Fruit fly (Drosophila melanogaster): ENCODE data around the gene CG14312.
A peak's percentile ranks its signal among the peaks of the same experiment; 100 is the strongest.

Gene CG14312

DNA sequence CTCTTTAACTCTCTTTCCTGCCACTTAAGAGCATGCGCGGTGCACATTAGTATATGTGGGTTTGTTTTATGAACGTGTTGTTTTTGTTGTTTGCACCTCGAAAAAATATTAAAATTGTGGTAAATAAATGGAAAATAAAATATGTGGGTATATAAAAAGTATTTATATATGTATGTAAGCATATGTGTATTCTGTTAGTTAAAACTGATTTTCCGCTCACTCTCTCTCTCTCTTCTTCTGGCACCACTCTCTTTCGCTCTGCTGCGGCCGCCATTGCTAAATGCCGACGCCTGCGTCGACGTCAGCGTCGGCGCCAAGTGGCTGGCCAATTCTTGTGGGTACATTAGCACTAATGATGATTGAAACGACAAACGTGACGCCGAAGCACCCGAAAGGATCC lies 18.1 kb downstream of the CG14312 start (continued):
- peak; percentile 6 for TF ChIP-seq CG18599 (GFP tag; optimal IDR thresholded peaks at IDR 0.05)
- TF ChIP-seq Nf-YB (GFP tag; optimal IDR thresholded peaks at IDR 0.05) = peak; percentile 32
- TF ChIP-seq kah (GFP tag; optimal IDR thresholded peaks at IDR 0.05) = no peak
- TF ChIP-seq CG11085 (GFP tag; IDR thresholded peaks at IDR 0.05) = no peak
- TF ChIP-seq CG6272 (GFP tag; IDR thresholded peaks at IDR 0.05) = no peak
- no peak for TF ChIP-seq CG14667 (GFP tag; IDR thresholded peaks at IDR 0.05)
- no peak for TF ChIP-seq CTCF (GFP tag; optimal IDR thresholded peaks at IDR 0.05)
- TF ChIP-seq cato (GFP tag; optimal IDR thresholded peaks at IDR 0.05; ENCODE audit: borderline replicate concordance) = no peak
- peak; percentile 11 for TF ChIP-seq cg (GFP tag; optimal IDR thresholded peaks at IDR 0.05)
- TF ChIP-seq pnt (GFP tag; optimal IDR thresholded peaks at IDR 0.05) = no peak
- TF ChIP-seq stwl (tag; optimal IDR thresholded peaks at IDR 0.05) = no peak
- no peak for TF ChIP-seq sob (GFP tag; IDR thresholded peaks at IDR 0.05)
- no peak for TF ChIP-seq Oaz (GFP tag; IDR thresholded peaks at IDR 0.05)
- no peak for TF ChIP-seq CG4820 (GFP tag; optimal IDR thresholded peaks at IDR 0.05)
- no peak for TF ChIP-seq chm (GFP tag; IDR thresholded peaks at IDR 0.05)

- no peak for TF ChIP-seq fu2 (GFP tag; optimal IDR thresholded peaks at IDR 0.05)
- no peak for TF ChIP-seq Hr39 (optimal IDR thresholded peaks at IDR 0.05)
- peak; percentile 18 for TF ChIP-seq nerfin-1 (tag; optimal IDR thresholded peaks at IDR 0.05)
- TF ChIP-seq sim (GFP tag; IDR thresholded peaks at IDR 0.05) = no peak
- no peak for TF ChIP-seq CoRest (tag; optimal IDR thresholded peaks at IDR 0.05)
- TF ChIP-seq Mad (GFP tag; optimal IDR thresholded peaks at IDR 0.05) = no peak
- TF ChIP-seq CG16813 (GFP tag; IDR thresholded peaks at IDR 0.05; ENCODE audit: partially characterized antibody) = 0 out of 3 replicates have a peak, but pooled peaks have one; percentile 35
- no peak for TF ChIP-seq CG17912 (GFP tag; optimal IDR thresholded peaks at IDR 0.05)
- TF ChIP-seq lbe (GFP tag; optimal IDR thresholded peaks at IDR 0.05) = no peak
- no peak for TF ChIP-seq Lhr (GFP tag; optimal IDR thresholded peaks at IDR 0.05)
- TF ChIP-seq CG4360 (GFP tag; IDR thresholded peaks at IDR 0.05) = peak; percentile 51; the same call in 1 of the 2 replicates
- peak; percentile 54 for TF ChIP-seq crol (GFP tag; IDR thresholded peaks at IDR 0.05)
- peak; percentile 21; the same call in 1 of the 2 replicates for TF ChIP-seq dimm (GFP tag; IDR thresholded peaks at IDR 0.05)
- TF ChIP-seq Hr3 (GFP tag; optimal IDR thresholded peaks at IDR 0.05) = no peak
- no peak for TF ChIP-seq chn (GFP tag; optimal IDR thresholded peaks at IDR 0.05)
- TF ChIP-seq Trl (optimal IDR thresholded peaks at IDR 0.05) = peak in 1 of 2 experiments; percentile 3
- no peak for TF ChIP-seq Trl (GFP tag; optimal IDR thresholded peaks at IDR 0.05)
- no peak for TF ChIP-seq Opbp (GFP tag; IDR thresholded peaks at IDR 0.05; ENCODE audit: partially characterized antibody)
- TF ChIP-seq CG2129 (GFP tag; IDR thresholded peaks at IDR 0.05; ENCODE audit: partially characterized antibody) = no peak
- TF ChIP-seq Jarid2 (GFP tag; optimal IDR thresholded peaks at IDR 0.05) = no peak
- TF ChIP-seq grn (GFP tag; optimal IDR thresholded peaks at IDR 0.05) = no peak
- TF ChIP-seq pros (GFP tag; optimal IDR thresholded peaks at IDR 0.05) = peak; percentile 53
- TF ChIP-seq ato (GFP tag; IDR thresholded peaks at IDR 0.05; ENCODE audit: partially characterized antibody) = no peak
- TF ChIP-seq Xrp1 (GFP tag; IDR thresholded peaks at IDR 0.05) = 0 out of 2 replicates have a peak, but pooled peaks have one; percentile 3
- TF ChIP-seq schlank (tag; optimal IDR thresholded peaks at IDR 0.05) = no peak
- TF ChIP-seq Optix (GFP tag; IDR thresholded peaks at IDR 0.05) = no peak
- TF ChIP-seq pfk (GFP tag; optimal IDR thresholded peaks at IDR 0.05) = no peak
- TF ChIP-seq CG12104 (GFP tag; optimal IDR thresholded peaks at IDR 0.05) = no peak
- no peak for TF ChIP-seq CG2202 (tag; optimal IDR thresholded peaks at IDR 0.05)
- TF ChIP-seq Dek (tag; optimal IDR thresholded peaks at IDR 0.05) = no peak
- TF ChIP-seq MTF-1 (GFP tag; optimal IDR thresholded peaks at IDR 0.05; ENCODE audit: borderline replicate concordance) = no peak
Measured at dm6 chr3R:18261602-18262001, 21.7 kb downstream of the CG14312 start.
